Fruit fly (Drosophila melanogaster) whole organism, prepupa: ENCODE data around the gene CG6901.

Source experiments
- CG10631 ChIP-seq: fragments of 200-800 bp; sonication (Bioruptor generic); optimal IDR thresholded peaks from 2 replicates; lab custom pipeline; 2016; ENCODE audit warnings: missing biosample characterization, missing genetic modification characterization
- CG10669 ChIP-seq: fragments of 200-800 bp; sonication (Bioruptor generic); optimal IDR thresholded peaks from 3 replicates; lab custom pipeline; 2018; ENCODE audit warnings: missing biosample characterization, mild to moderate bottlenecking, missing genetic modification characterization, moderate library complexity
- CG11294 ChIP-seq: fragments of 200-800 bp; sonication (Bioruptor generic); IDR thresholded peaks from 2 replicates; pipeline ENCODE4 v1.3.6; 2022; ENCODE audit warnings: missing biosample characterization, missing genetic modification characterization
- CG11762 ChIP-seq: fragments of 200-800 bp; sonication (Bioruptor generic); optimal IDR thresholded peaks from 3 replicates; lab custom pipeline; 2016; ENCODE audit warnings: missing biosample characterization, missing genetic modification characterization; ENCODE audit not compliant: insufficient read depth
- CG11902 ChIP-seq: fragments of 200-800 bp; sonication (Bioruptor generic); optimal IDR thresholded peaks from 3 replicates; lab custom pipeline; 2016; ENCODE audit warnings: missing biosample characterization, missing genetic modification characterization
- CG15336 ChIP-seq: fragments of 200-800 bp; sonication (Bioruptor generic); IDR thresholded peaks from 2 replicates; pipeline ENCODE4 v1.3.6; 2022; ENCODE audit warnings: missing biosample characterization, missing genetic modification characterization
- CG3032 ChIP-seq: fragments of 200-800 bp; optimal IDR thresholded peaks from 2 replicates; lab custom pipeline; 2019; ENCODE audit warnings: missing biosample characterization, mild to moderate bottlenecking, missing genetic modification characterization, moderate library complexity
- CG31627 ChIP-seq: fragments of 200-800 bp; sonication (Bioruptor generic); optimal IDR thresholded peaks from 3 replicates; lab custom pipeline; 2016; ENCODE audit warnings: missing biosample characterization, missing genetic modification characterization
- CG34406 ChIP-seq: fragments of 200-800 bp; sonication (Bioruptor generic); optimal IDR thresholded peaks from 3 replicates; lab custom pipeline; 2016; ENCODE audit warnings: missing biosample characterization, missing genetic modification characterization
- CG3919 ChIP-seq: fragments of 200-800 bp; sonication (Bioruptor generic); optimal IDR thresholded peaks from 3 replicates; lab custom pipeline; 2016; ENCODE audit warnings: missing biosample characterization, missing genetic modification characterization
- CG4318 ChIP-seq: fragments of 200-800 bp; sonication (Bioruptor generic); optimal IDR thresholded peaks from 3 replicates; lab custom pipeline; 2017; ENCODE audit warnings: missing biosample characterization, mild to moderate bottlenecking, missing genetic modification characterization
- CG6163 ChIP-seq: fragments of 200-800 bp; sonication (Bioruptor generic); IDR thresholded peaks from 3 replicates; pipeline ENCODE4 v1.3.6; 2022; ENCODE audit warnings: missing biosample characterization, missing genetic modification characterization
- CG6276 ChIP-seq: fragments of 200-800 bp; sonication (Bioruptor generic); optimal IDR thresholded peaks from 2 replicates; lab custom pipeline; 2017; ENCODE audit warnings: missing biosample characterization, mild to moderate bottlenecking, missing genetic modification characterization
- CG6792 ChIP-seq: fragments of 200-800 bp; sonication (Bioruptor generic); optimal IDR thresholded peaks from 3 replicates; lab custom pipeline; 2016; ENCODE audit warnings: missing biosample characterization, missing genetic modification characterization
- CG6808 ChIP-seq: fragments of 200-800 bp; sonication (Bioruptor generic); optimal IDR thresholded peaks from 3 replicates; lab custom pipeline; 2017; ENCODE audit warnings: missing biosample characterization, missing genetic modification characterization, mild to moderate bottlenecking, moderate library complexity, missing genetic modification reagents
- CG7368 ChIP-seq: fragments of 200-800 bp; sonication (Bioruptor generic); optimal IDR thresholded peaks from 3 replicates; lab custom pipeline; 2016; ENCODE audit warnings: missing biosample characterization, missing genetic modification characterization
- CG8119 ChIP-seq: fragments of 200-800 bp; sonication (Bioruptor generic); IDR thresholded peaks from 3 replicates; pipeline ENCODE4 v1.3.6; 2022; ENCODE audit warnings: missing biosample characterization, missing genetic modification characterization
- CG8319 ChIP-seq: fragments of 200-800 bp; sonication (Bioruptor generic); optimal IDR thresholded peaks from 3 replicates; lab custom pipeline; 2016; ENCODE audit warnings: missing biosample characterization, missing genetic modification characterization
- CG9139 ChIP-seq: fragments of 200-800 bp; sonication (Bioruptor generic); optimal IDR thresholded peaks from 3 replicates; lab custom pipeline; 2017; ENCODE audit warnings: missing biosample characterization, mild to moderate bottlenecking, missing genetic modification characterization
- Eip75B ChIP-seq: fragments of 200-800 bp; sonication (Bioruptor generic); optimal IDR thresholded peaks from 3 replicates; lab custom pipeline; 2016; ENCODE audit warnings: missing biosample characterization, missing genetic modification characterization
- Eip78C ChIP-seq: fragments of 200-800 bp; sonication (Bioruptor generic); peaks from one replicate; lab custom pipeline; 2016; ENCODE audit warnings: missing biosample characterization, missing genetic modification characterization
- Eip93F ChIP-seq: fragments of 200-800 bp; sonication (Bioruptor generic); optimal IDR thresholded peaks from 2 replicates; lab custom pipeline; 2016; ENCODE audit warnings: missing biosample characterization, mild to moderate bottlenecking, missing genetic modification characterization
- Ets21C ChIP-seq: fragments of 200-800 bp; sonication (Bioruptor generic); optimal IDR thresholded peaks from 3 replicates; lab custom pipeline; 2016; ENCODE audit warnings: missing biosample characterization, missing genetic modification characterization
- Ets96B ChIP-seq: fragments of 200-800 bp; optimal IDR thresholded peaks from 2 replicates; lab custom pipeline; 2019; ENCODE audit warnings: missing biosample characterization, mild to moderate bottlenecking, missing genetic modification characterization, moderate library complexity
- Gug ChIP-seq: fragments of 200-800 bp; sonication (Bioruptor generic); IDR thresholded peaks from 2 replicates; pipeline ENCODE4 v1.3.6; 2022; ENCODE audit warnings: missing biosample characterization, missing genetic modification characterization
- Hr38 ChIP-seq: sonication (Bioruptor generic); optimal IDR thresholded peaks from 2 replicates; lab custom pipeline; 2016; ENCODE audit warnings: missing biosample characterization, missing genetic modification characterization
- Hr39 ChIP-seq: fragments of 200-800 bp; sonication (Bioruptor generic); optimal IDR thresholded peaks from 2 replicates; lab custom pipeline; 2016; ENCODE audit warnings: missing biosample characterization, missing genetic modification characterization
- Hr4 ChIP-seq: fragments of 200-800 bp; sonication (Bioruptor generic); optimal IDR thresholded peaks from 3 replicates; lab custom pipeline; 2016; ENCODE audit warnings: missing biosample characterization, missing genetic modification characterization
- Lpt ChIP-seq: fragments of 200-800 bp; sonication (Bioruptor generic); optimal IDR thresholded peaks from 3 replicates; lab custom pipeline; 2016; ENCODE audit warnings: missing biosample characterization, missing genetic modification characterization
- OdsH ChIP-seq: fragments of 200-800 bp; sonication (Bioruptor generic); optimal IDR thresholded peaks from 3 replicates; lab custom pipeline; 2016; ENCODE audit warnings: missing biosample characterization, missing genetic modification characterization
- Smox ChIP-seq: fragments of 200-800 bp; sonication (Bioruptor generic); optimal IDR thresholded peaks from 3 replicates; lab custom pipeline; 2016; ENCODE audit warnings: missing biosample characterization, missing genetic modification characterization
- Sox102F ChIP-seq: fragments of 200-800 bp; sonication (Bioruptor generic); optimal IDR thresholded peaks from 2 replicates; lab custom pipeline; 2016; ENCODE audit warnings: missing biosample characterization, mild to moderate bottlenecking, missing genetic modification characterization
- Sox14 ChIP-seq: fragments of 200-800 bp; sonication (Bioruptor generic); optimal IDR thresholded peaks from 3 replicates; lab custom pipeline; 2016; ENCODE audit warnings: missing biosample characterization, missing genetic modification characterization
- Sox15 ChIP-seq: fragments of 200-800 bp; sonication (Bioruptor generic); optimal IDR thresholded peaks from 3 replicates; lab custom pipeline; 2016; ENCODE audit warnings: missing biosample characterization, missing genetic modification characterization
- acj6 ChIP-seq: fragments of 200-800 bp; sonication (Bioruptor generic); optimal IDR thresholded peaks from 3 replicates; lab custom pipeline; 2016; ENCODE audit warnings: missing biosample characterization, missing genetic modification characterization
- cyc ChIP-seq: fragments of 200-800 bp; sonication (Bioruptor generic); optimal IDR thresholded peaks from 3 replicates; lab custom pipeline; 2016; ENCODE audit warnings: missing biosample characterization, missing genetic modification characterization
- dsx ChIP-seq: fragments of 200-800 bp; optimal IDR thresholded peaks from 3 replicates; lab custom pipeline; 2019; ENCODE audit warnings: missing biosample characterization, mild to moderate bottlenecking, missing genetic modification characterization, moderate library complexity; ENCODE audit not compliant: poor library complexity, severe bottlenecking
- eg ChIP-seq: fragments of 200-800 bp; sonication (Bioruptor generic); IDR thresholded peaks from 3 replicates; pipeline ENCODE4 v1.3.6; 2022; ENCODE audit warnings: missing biosample characterization, missing genetic modification characterization
- esn ChIP-seq: fragments of 200-800 bp; sonication (Bioruptor generic); optimal IDR thresholded peaks from 2 replicates; lab custom pipeline; 2016; ENCODE audit warnings: missing biosample characterization, mild to moderate bottlenecking, missing genetic modification characterization, moderate library complexity
- fd59A ChIP-seq: fragments of 200-800 bp; sonication (Bioruptor generic); optimal IDR thresholded peaks from 2 replicates; lab custom pipeline; 2017; ENCODE audit warnings: missing biosample characterization, mild to moderate bottlenecking, missing genetic modification characterization, missing genetic modification reagents
- fd85E ChIP-seq: fragments of 200-800 bp; sonication (Bioruptor generic); optimal IDR thresholded peaks from 3 replicates; lab custom pipeline; 2016; ENCODE audit warnings: missing biosample characterization, missing genetic modification characterization
- fkh ChIP-seq: fragments of 200-800 bp; sonication (Bioruptor generic); optimal IDR thresholded peaks from 3 replicates; lab custom pipeline; 2017; ENCODE audit warnings: missing biosample characterization, mild to moderate bottlenecking, missing genetic modification characterization, moderate library complexity
- pdm3 ChIP-seq: fragments of 200-800 bp; sonication (Bioruptor generic); optimal IDR thresholded peaks from 3 replicates; lab custom pipeline; 2016; ENCODE audit warnings: missing biosample characterization, missing genetic modification characterization
- salr ChIP-seq, 2 experiments: fragments of 200-800 bp; sonication (Bioruptor generic); optimal IDR thresholded peaks; 3 replicates each; lab custom pipeline; 2016 to 2018; ENCODE audit warnings: missing biosample characterization in 2 of 2, missing genetic modification characterization in 2 of 2, mild to moderate bottlenecking in 1 of 2
- spab ChIP-seq: fragments of 200-800 bp; sonication (Bioruptor generic); optimal IDR thresholded peaks from 2 replicates; lab custom pipeline; 2017; ENCODE audit warnings: missing biosample characterization, mild to moderate bottlenecking, missing genetic modification characterization, missing genetic modification reagents
- ss ChIP-seq, 2 experiments: fragments of 200-800 bp; sonication (Bioruptor generic); optimal IDR thresholded peaks; 2 replicates in 1 of 2; 3 replicates in 1 of 2; lab custom pipeline; 2017 to 2018; ENCODE audit warnings: mild to moderate bottlenecking in 2 of 2, missing biosample characterization in 2 of 2, missing genetic modification characterization in 2 of 2, moderate library complexity in 1 of 2
- svp ChIP-seq: fragments of 200-800 bp; sonication (Bioruptor generic); peaks from one replicate; lab custom pipeline; 2016; ENCODE audit warnings: missing biosample characterization, missing genetic modification characterization
- topi ChIP-seq: fragments of 200-800 bp; sonication (Bioruptor generic); optimal IDR thresholded peaks from 3 replicates; lab custom pipeline; 2016; ENCODE audit warnings: missing biosample characterization, missing genetic modification characterization
- vri ChIP-seq: fragments of 200-800 bp; sonication (Bioruptor generic); optimal IDR thresholded peaks from 3 replicates; lab custom pipeline; 2016; ENCODE audit warnings: missing biosample characterization, mild to moderate bottlenecking, missing genetic modification characterization

CG6901 gene

DNA sequence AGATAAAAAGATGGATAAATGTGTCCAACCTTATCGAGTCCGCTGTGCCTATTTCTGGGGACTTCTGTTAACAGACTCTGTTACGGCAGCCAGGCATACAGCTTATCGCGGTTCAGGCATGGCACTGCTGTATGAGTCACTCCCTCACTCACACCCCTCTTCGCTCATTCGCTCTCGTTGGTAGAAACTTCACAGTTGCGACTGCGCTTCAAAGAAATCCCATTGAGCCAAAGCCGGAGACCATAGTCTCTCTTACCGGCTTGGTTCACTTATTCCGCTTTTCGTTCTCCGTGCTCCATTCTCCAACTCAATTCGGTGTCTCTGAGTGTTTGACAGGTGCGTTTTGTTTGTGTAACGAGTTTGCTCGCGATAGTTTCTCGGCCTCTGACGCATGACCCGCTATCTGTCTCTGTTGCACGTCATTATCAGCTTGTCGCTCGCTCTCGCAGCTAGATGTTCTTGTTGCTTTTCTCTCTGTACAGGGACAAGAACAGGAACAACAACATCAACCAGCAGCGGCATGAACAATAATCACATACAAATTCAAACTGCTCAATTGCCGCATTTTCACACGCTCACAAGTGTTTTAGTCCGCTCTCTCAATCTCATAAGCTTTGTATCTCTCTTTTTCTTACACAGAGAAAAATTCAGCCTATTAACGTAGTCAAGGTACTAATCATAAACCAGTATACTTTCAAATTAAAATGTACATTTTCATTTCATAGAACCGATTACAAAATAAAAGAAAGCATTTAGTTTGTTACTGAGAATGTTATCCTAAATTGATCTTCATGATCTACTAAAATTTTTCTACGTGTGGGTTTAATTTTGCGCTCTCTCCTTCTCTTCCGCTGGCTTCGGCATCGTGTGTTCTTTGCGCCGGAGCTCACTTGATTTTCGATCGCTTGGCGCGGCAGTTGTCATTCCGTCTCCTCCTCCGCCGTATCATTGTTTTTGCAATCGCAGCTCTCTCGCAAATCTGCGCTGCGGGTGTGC is 42.9 kb upstream of the CG6901 start:
- TF ChIP-seq fd85E (GFP tag; lab: Kevin White, UChicago): peak; percentile 97
- TF ChIP-seq Ets96B: peak; percentile 100
- TF ChIP-seq CG6792 (GFP tag; lab: Kevin White, UChicago): peak; percentile 100
- peak; percentile 99 for TF ChIP-seq CG10669 (GFP tag; lab: Kevin White, UChicago)
- peak; percentile 99 for TF ChIP-seq CG11902 (GFP tag; lab: Kevin White, UChicago)
- TF ChIP-seq Hr38: peak; percentile 95
- peak; percentile 99 for TF ChIP-seq Hr4 (GFP tag; lab: Kevin White, UChicago)
- TF ChIP-seq spab (GFP tag; lab: Kevin White, UChicago): peak; percentile 99
- TF ChIP-seq topi (GFP tag; lab: Kevin White, UChicago): peak; percentile 100
- peak; percentile 99 for TF ChIP-seq CG3032 (tag; lab: Kevin White, UChicago)
- TF ChIP-seq cyc (GFP tag; lab: Kevin White, UChicago): peak; percentile 99
- TF ChIP-seq CG8119 (GFP tag; lab: Robert Waterston, UW): peak; percentile 100
- peak; percentile 100 for TF ChIP-seq CG31627 (GFP tag; lab: Kevin White, UChicago)
- peak; percentile 99 for TF ChIP-seq CG8319
- TF ChIP-seq CG11762 (GFP tag; lab: Kevin White, UChicago): peak; percentile 99
- TF ChIP-seq CG11294 (GFP tag; lab: Robert Waterston, UW): peak; percentile 99
- peak; percentile 100 for TF ChIP-seq esn (GFP tag; lab: Kevin White, UChicago)
- TF ChIP-seq svp (GFP tag; lab: Kevin White, UChicago): peak; percentile 100
- TF ChIP-seq pdm3 (GFP tag; lab: Kevin White, UChicago): peak; percentile 100
- peak; percentile 100 for TF ChIP-seq Sox102F (GFP tag; lab: Kevin White, UChicago)
- TF ChIP-seq Gug (GFP tag; lab: Robert Waterston, UW): peak; percentile 99
- peak; percentile 97 for TF ChIP-seq Eip93F (GFP tag; lab: Kevin White, UChicago)
- TF ChIP-seq CG3919: peak; percentile 99
- TF ChIP-seq CG7368 (GFP tag; lab: Kevin White, UChicago): peak; percentile 99
- TF ChIP-seq Eip75B (GFP tag; lab: Kevin White, UChicago): peak; percentile 100
- peak; percentile 99 for TF ChIP-seq CG6276 (GFP tag; lab: Kevin White, UChicago)
- TF ChIP-seq Ets21C (GFP tag; lab: Kevin White, UChicago): peak; percentile 99
- TF ChIP-seq ss (GFP tag; optimal IDR thresholded peaks at IDR 0.05; lab: Kevin White, UChicago): peak; percentile 99
- TF ChIP-seq CG10631: peak; percentile 100
- peak; percentile 98 to 100 for TF ChIP-seq salr (GFP tag; optimal IDR thresholded peaks at IDR 0.05; lab: Kevin White, UChicago)
- peak; percentile 98 for TF ChIP-seq CG6808
- TF ChIP-seq Hr39 (GFP tag; lab: Kevin White, UChicago): peak; percentile 100
- peak; percentile 97 for TF ChIP-seq CG4318
- TF ChIP-seq vri (GFP tag; lab: Kevin White, UChicago): peak; percentile 99
- peak; percentile 99 for TF ChIP-seq fd59A (GFP tag; lab: Kevin White, UChicago)
- peak; percentile 100 for TF ChIP-seq CG15336 (GFP tag; lab: Robert Waterston, UW)
- peak; percentile 100 for TF ChIP-seq Eip78C (GFP tag; lab: Kevin White, UChicago)
- peak; percentile 100 for TF ChIP-seq CG34406
- peak; percentile 100 for TF ChIP-seq Smox (GFP tag; lab: Kevin White, UChicago)
- TF ChIP-seq Lpt: peak; percentile 99
- peak; percentile 100 for TF ChIP-seq CG6163
- TF ChIP-seq eg (GFP tag; lab: Robert Waterston, UW): peak; percentile 100
- TF ChIP-seq dsx: peak; percentile 99
- TF ChIP-seq acj6 (GFP tag; lab: Kevin White, UChicago): peak; percentile 100
- peak; percentile 99 for TF ChIP-seq Sox15 (GFP tag; lab: Kevin White, UChicago)
- TF ChIP-seq Sox14 (GFP tag; lab: Kevin White, UChicago): peak; percentile 100
- peak; percentile 100 for TF ChIP-seq OdsH (GFP tag; lab: Kevin White, UChicago)
- peak; percentile 99 for TF ChIP-seq CG9139
- TF ChIP-seq fkh (GFP tag; lab: Kevin White, UChicago): peak; percentile 87
